Worm (Caenorhabditis elegans) whole organism, L2 larva: ENCODE results near the gene D1054.5.
A peak's percentile ranks its signal among the peaks of the same experiment; 100 is the strongest.

Experiments
- C34F6.9 ChIP-seq: fragments of 150-350 bp; optimal IDR thresholded peaks from 2 replicates; lab custom pipeline; 2014; ENCODE audit warnings: missing biosample characterization, missing genetic modification characterization
- F13H6.1 ChIP-seq: sonication (generic microtip); optimal IDR thresholded peaks from 2 replicates; lab custom pipeline; 2016; ENCODE audit warnings: missing genetic modification characterization, missing compliant biosample characterization
- Y55F3AM.14 ChIP-seq: fragments of 200-800 bp; sonication (Bioruptor generic); optimal IDR thresholded peaks from 2 replicates; lab custom pipeline; 2018; ENCODE audit warnings: mild to moderate bottlenecking, missing genetic modification characterization, missing compliant biosample characterization
- ZK546.5 ChIP-seq: sonication (generic microtip); optimal IDR thresholded peaks from 2 replicates; lab custom pipeline; 2017; ENCODE audit warnings: missing biosample characterization, missing genetic modification characterization
- ama-1 ChIP-seq: fragments of 150-350 bp; optimal IDR thresholded peaks from 2 replicates; lab custom pipeline; 2018; ENCODE audit warnings: inconsistent platforms
- blmp-1 ChIP-seq: sonication (generic microtip); optimal IDR thresholded peaks from 2 replicates; lab custom pipeline; 2017; ENCODE audit warnings: missing genetic modification characterization, mild to moderate bottlenecking, missing compliant biosample characterization, antibody characterized with exemption, moderate library complexity; ENCODE audit not compliant: insufficient read depth
- crh-2 ChIP-seq: sonication (generic microtip); optimal IDR thresholded peaks from 2 replicates; lab custom pipeline; 2017; ENCODE audit warnings: missing biosample characterization, missing genetic modification characterization
- dmd-4 ChIP-seq: sonication (generic microtip); optimal IDR thresholded peaks from 2 replicates; lab custom pipeline; 2017; ENCODE audit warnings: missing biosample characterization, missing genetic modification characterization
- egl-27 ChIP-seq: sonication (generic microtip); optimal IDR thresholded peaks from 3 replicates; lab custom pipeline; 2017; ENCODE audit warnings: missing biosample characterization, missing genetic modification reagents, missing genetic modification characterization
- elt-3 ChIP-seq: sonication (generic microtip); optimal IDR thresholded peaks from 2 replicates; lab custom pipeline; 2017; ENCODE audit warnings: missing biosample characterization, missing genetic modification characterization
- fos-1 ChIP-seq: fragments of 150-350 bp; optimal IDR thresholded peaks from 2 replicates; lab custom pipeline; 2014; ENCODE audit warnings: missing biosample characterization, missing genetic modification characterization
- gmeb-1 ChIP-seq: fragments of 150-350 bp; optimal IDR thresholded peaks from 2 replicates; lab custom pipeline; 2014; ENCODE audit warnings: missing biosample characterization, missing genetic modification characterization
- lin-11 ChIP-seq: fragments of 150-350 bp; sonication (generic microtip); optimal IDR thresholded peaks from 2 replicates; lab custom pipeline; 2014; ENCODE audit warnings: missing biosample characterization, missing genetic modification characterization, inconsistent platforms, mixed read lengths
- lin-39 ChIP-seq: fragments of 150-350 bp; optimal IDR thresholded peaks from 2 replicates; lab custom pipeline; 2014; ENCODE audit warnings: missing biosample characterization, missing genetic modification reagents, missing genetic modification characterization
- lsy-2 ChIP-seq, 2 experiments: fragments of 150-350 bp in 1 of 2; sonication (generic microtip) in 1 of 2; optimal IDR thresholded peaks; 2 replicates each; lab custom pipeline; 2014 to 2017; ENCODE audit warnings: missing biosample characterization in 2 of 2, missing genetic modification characterization in 2 of 2
- mab-5 ChIP-seq: fragments of 150-350 bp; optimal IDR thresholded peaks from 2 replicates; lab custom pipeline; 2014; ENCODE audit warnings: missing biosample characterization, missing genetic modification characterization
- mbf-1 ChIP-seq: sonication (generic microtip); optimal IDR thresholded peaks from 2 replicates; lab custom pipeline; 2017; ENCODE audit warnings: missing biosample characterization, missing genetic modification characterization
- mdl-1 ChIP-seq, 2 experiments: fragments of 150-350 bp in 1 of 2; sonication (generic microtip) in 1 of 2; optimal IDR thresholded peaks; 2 replicates each; lab custom pipeline; 2017; ENCODE audit warnings: missing biosample characterization in 2 of 2, missing genetic modification characterization in 2 of 2
- nhr-10 ChIP-seq: sonication (generic microtip); optimal IDR thresholded peaks from 2 replicates; lab custom pipeline; 2017; ENCODE audit warnings: missing biosample characterization, missing genetic modification characterization
- nhr-11 ChIP-seq: fragments of 150-350 bp; optimal IDR thresholded peaks from 2 replicates; lab custom pipeline; 2014; ENCODE audit warnings: missing biosample characterization, missing genetic modification characterization
- nhr-12 ChIP-seq: fragments of 150-350 bp; optimal IDR thresholded peaks from 2 replicates; lab custom pipeline; 2014; ENCODE audit warnings: missing biosample characterization, missing genetic modification characterization
- nhr-129 ChIP-seq: fragments of 150-350 bp; optimal IDR thresholded peaks from 2 replicates; lab custom pipeline; 2014; ENCODE audit warnings: missing biosample characterization, missing genetic modification characterization
- nhr-21 ChIP-seq: fragments of 150-350 bp; optimal IDR thresholded peaks from 2 replicates; lab custom pipeline; 2014; ENCODE audit warnings: missing biosample characterization, missing genetic modification characterization
- nhr-23 ChIP-seq: fragments of 150-350 bp; optimal IDR thresholded peaks from 2 replicates; lab custom pipeline; 2014; ENCODE audit warnings: missing biosample characterization, missing genetic modification reagents, missing genetic modification characterization
- nhr-237 ChIP-seq: fragments of 150-350 bp; optimal IDR thresholded peaks from 2 replicates; lab custom pipeline; 2014; ENCODE audit warnings: missing biosample characterization, missing genetic modification characterization
- nhr-25 ChIP-seq: fragments of 150-350 bp; sonication (generic microtip); optimal IDR thresholded peaks from 3 replicates; lab custom pipeline; 2014; ENCODE audit warnings: missing biosample characterization, missing genetic modification characterization
- sem-4 ChIP-seq: fragments of 150-350 bp; optimal IDR thresholded peaks from 2 replicates; lab custom pipeline; 2014; ENCODE audit warnings: missing biosample characterization, missing genetic modification reagents, missing genetic modification characterization
- sma-3 ChIP-seq: sonication (generic microtip); optimal IDR thresholded peaks from 2 replicates; lab custom pipeline; 2016; ENCODE audit warnings: missing genetic modification reagents, missing genetic modification characterization, missing compliant biosample characterization
- sma-9 ChIP-seq, 2 experiments: fragments of 150-350 bp in 1 of 2; sonication (generic microtip) in 1 of 2; optimal IDR thresholded peaks; 2 replicates each; lab custom pipeline; 2014 to 2016; ENCODE audit warnings: missing genetic modification characterization in 2 of 2, mild to moderate bottlenecking in 1 of 2, missing biosample characterization in 1 of 2, missing compliant biosample characterization in 1 of 2, missing genetic modification reagents in 1 of 2, moderate library complexity in 1 of 2
- snpc-4 ChIP-seq: fragments of 150-350 bp; optimal IDR thresholded peaks from 2 replicates; lab custom pipeline; 2014; ENCODE audit warnings: missing biosample characterization, missing genetic modification characterization
- unc-39 ChIP-seq: fragments of 150-350 bp; optimal IDR thresholded peaks from 2 replicates; lab custom pipeline; 2014; ENCODE audit warnings: missing biosample characterization, missing genetic modification characterization
- unc-55 ChIP-seq: fragments of 150-350 bp; sonication (generic microtip); optimal IDR thresholded peaks from 3 replicates; lab custom pipeline; 2014; ENCODE audit warnings: missing biosample characterization, missing genetic modification reagents, missing genetic modification characterization
- unc-62 ChIP-seq: fragments of 150-350 bp; optimal IDR thresholded peaks from 2 replicates; lab custom pipeline; 2014; ENCODE audit warnings: missing biosample characterization, missing genetic modification reagents, missing genetic modification characterization
- zag-1 ChIP-seq: fragments of 150-350 bp; optimal IDR thresholded peaks from 2 replicates; lab custom pipeline; 2014; ENCODE audit warnings: missing biosample characterization, missing genetic modification characterization
- ztf-11 ChIP-seq: sonication (generic microtip); optimal IDR thresholded peaks from 2 replicates; lab custom pipeline; 2017; ENCODE audit warnings: missing biosample characterization, missing genetic modification characterization

D1054.5 gene

DNA sequence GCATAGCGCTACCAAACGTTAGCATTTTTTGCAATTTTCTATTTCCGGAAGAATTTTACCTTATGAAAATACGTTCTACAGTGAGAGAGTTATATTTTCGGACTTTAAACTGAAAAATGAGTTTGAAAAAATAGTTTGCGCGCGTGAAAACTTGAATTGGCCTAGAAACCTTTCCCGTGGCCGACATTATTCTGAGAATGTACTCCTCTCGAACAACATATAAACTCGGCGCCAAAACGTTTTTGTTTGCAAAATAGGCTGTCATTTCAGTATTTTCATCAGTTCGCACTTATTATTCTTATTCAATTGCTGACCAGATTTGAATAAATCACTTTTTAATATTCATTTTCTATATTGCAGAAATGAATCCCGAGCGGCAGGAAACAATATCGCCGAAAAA is 39.6 kb downstream of the D1054.5 start, which contains the start of the genes mre-11 and wdr-5.3 (continued):
- TF ChIP-seq nhr-12 (tag; lab: Kevin White, UChicago) = no peak

DNA sequence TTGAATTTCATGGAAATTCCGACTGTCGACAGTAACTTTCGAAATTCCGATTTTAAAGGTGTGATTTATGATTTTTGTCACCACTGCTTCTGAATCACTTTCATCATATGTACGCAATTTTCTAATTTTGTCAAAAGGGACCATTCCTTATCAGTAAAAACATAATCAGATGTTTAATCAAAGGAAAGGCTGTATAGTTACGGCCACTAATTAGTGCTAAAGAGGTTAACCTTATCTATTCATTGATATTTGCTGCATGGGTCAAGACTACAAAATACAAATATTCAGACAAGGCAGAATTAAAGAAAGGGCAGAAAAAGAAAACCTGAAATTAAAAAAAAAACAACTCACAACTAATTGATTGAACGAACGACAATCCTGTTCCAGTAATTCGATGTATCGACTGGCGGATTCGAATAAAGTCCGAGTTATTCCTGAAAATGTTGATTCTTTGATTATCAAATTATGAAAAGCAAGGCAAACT is 44.3 kb downstream of the D1054.5 start, which contains the start of gene T28B11.1:
T28B11.1 (minus strand) TSS at position 434 of the 484 bp plus-strand sequence.
- TF ChIP-seq sma-9 (GFP tag; optimal IDR thresholded peaks at IDR 0.05; lab: Kevin White, UChicago) = peak; percentile 64
- TF ChIP-seq sma-9 (tag; optimal IDR thresholded peaks at IDR 0.05; lab: Kevin White, UChicago) = no peak
- TF ChIP-seq fos-1 (tag; lab: Kevin White, UChicago) = peak; percentile 13
- TF ChIP-seq nhr-129 = peak; percentile 38
- TF ChIP-seq lin-11 (tag; lab: Kevin White, UChicago) = no peak
- peak; percentile 3 for TF ChIP-seq F13H6.1 (tag; lab: Kevin White, UChicago)
- TF ChIP-seq lin-39 = no peak
- peak; percentile 14 for TF ChIP-seq crh-2 (tag; lab: Kevin White, UChicago)

ce11 chrV:10730824-10731416 is 45.5 kb downstream of the D1054.5 start:
- TF ChIP-seq fos-1 (tag; lab: Kevin White, UChicago) = no peak
- no peak for TF ChIP-seq elt-3 (tag; lab: Kevin White, UChicago)
- TF ChIP-seq Y55F3AM.14 = no peak
- no peak for TF ChIP-seq lin-11 (tag; lab: Kevin White, UChicago)
- TF ChIP-seq nhr-11 (tag; lab: Kevin White, UChicago) = peak; percentile 28
- TF ChIP-seq unc-62 = no peak
- TF ChIP-seq mab-5 (tag; lab: Kevin White, UChicago) = no peak
- TF ChIP-seq dmd-4 (tag; lab: Kevin White, UChicago) = no peak
- no peak for TF ChIP-seq mbf-1 (tag; lab: Kevin White, UChicago)
- no peak for TF ChIP-seq sem-4 (tag; lab: Kevin White, UChicago)
- no peak for TF ChIP-seq nhr-129
- no peak for TF ChIP-seq unc-39 (tag; lab: Kevin White, UChicago)
- peak; percentile 5 for TF ChIP-seq nhr-21 (tag; lab: Kevin White, UChicago)
- TF ChIP-seq unc-55 = no peak
- peak in 1 of 2 experiments; percentile 5 for TF ChIP-seq lsy-2 (tag; optimal IDR thresholded peaks at IDR 0.05; lab: Kevin White, UChicago)
- no peak for TF ChIP-seq C34F6.9
- TF ChIP-seq F13H6.1 (tag; lab: Kevin White, UChicago) = peak; percentile 14
- TF ChIP-seq ztf-11 (tag; lab: Kevin White, UChicago) = no peak

DNA sequence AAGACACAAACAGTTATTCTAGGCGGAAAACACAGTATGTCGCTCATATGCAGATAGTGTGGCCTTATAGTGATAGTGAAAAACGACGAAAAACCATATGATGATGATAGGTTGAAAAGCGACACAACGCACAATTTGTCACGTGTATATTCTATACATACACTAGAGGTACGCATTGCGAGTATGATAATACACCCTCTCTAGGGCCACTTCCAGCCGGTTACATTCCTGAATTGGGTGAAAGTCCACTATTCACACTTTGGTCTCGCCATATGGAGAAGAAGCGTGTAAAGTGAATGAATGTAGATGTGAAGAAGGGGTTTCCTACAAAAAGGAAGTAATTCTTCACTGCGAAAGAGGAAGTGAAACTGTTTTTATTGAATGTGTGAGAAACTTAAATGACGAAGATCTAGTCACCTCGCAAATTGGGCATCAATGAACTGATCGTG is 46.9 kb downstream of the D1054.5 start:
- TF ChIP-seq mdl-1 (tag; optimal IDR thresholded peaks at IDR 0.05; lab: Kevin White, UChicago) (peak in 1 of 2 experiments; percentile 56), nhr-21 (tag; lab: Kevin White, UChicago) (peak; percentile 25), ZK546.5 (tag; lab: Kevin White, UChicago) (no peak), sma-3 (peak; percentile 72), egl-27 (peak; percentile 74), mab-5 (tag; lab: Kevin White, UChicago) (no peak), Y55F3AM.14 (peak; percentile 78), unc-55 (no peak), zag-1 (no peak), ama-1 (lab: Kevin White, UChicago) (no peak), unc-39 (tag; lab: Kevin White, UChicago) (no peak), nhr-23 (tag; lab: Kevin White, UChicago) (no peak), nhr-25 (tag; lab: Kevin White, UChicago) (peak; percentile 75), nhr-129 (peak; percentile 71), sma-9 (GFP tag; optimal IDR thresholded peaks at IDR 0.05; lab: Kevin White, UChicago) (peak; percentile 93), sma-9 (tag; optimal IDR thresholded peaks at IDR 0.05; lab: Kevin White, UChicago) (no peak), blmp-1 (peak; percentile 46), F13H6.1 (tag; lab: Kevin White, UChicago) (peak; percentile 60), fos-1 (tag; lab: Kevin White, UChicago) (peak; percentile 23), nhr-12 (tag; lab: Kevin White, UChicago) (no peak), crh-2 (tag; lab: Kevin White, UChicago) (peak; percentile 61), lsy-2 (tag; optimal IDR thresholded peaks at IDR 0.05; lab: Kevin White, UChicago) (peak in 1 of 2 experiments; percentile 17), nhr-237 (tag; lab: Kevin White, UChicago) (no peak), snpc-4 (tag; lab: Kevin White, UChicago) (no peak), sem-4 (tag; lab: Kevin White, UChicago) (no peak), gmeb-1 (peak; percentile 34), nhr-10 (tag; lab: Kevin White, UChicago) (no peak)
